Worm (Caenorhabditis elegans): ENCODE data around the gene nlp-79.

ce11 chrIV:13154391-13155283 is 5.3 kb downstream of the nlp-79 start, which contains the start of the genes crld-1 and msh-5:
- TF ChIP-seq ama-1 (optimal IDR thresholded peaks at IDR 0.05) (no peak), hnd-1 (tag; optimal IDR thresholded peaks at IDR 0.05) (no peak), scrt-1 (GFP tag; IDR thresholded peaks at IDR 0.05) (no peak), tbx-37 (GFP tag; conservative IDR thresholded peaks at IDR 0.05) (no peak), pes-1 (GFP tag; IDR thresholded peaks at IDR 0.05) (no peak)
